Fruit fly (Drosophila melanogaster): ENCODE measurements around the gene Recs1.
A peak's percentile ranks its signal among the peaks of the same experiment; 100 is the strongest.

Gene Recs1

DNA sequence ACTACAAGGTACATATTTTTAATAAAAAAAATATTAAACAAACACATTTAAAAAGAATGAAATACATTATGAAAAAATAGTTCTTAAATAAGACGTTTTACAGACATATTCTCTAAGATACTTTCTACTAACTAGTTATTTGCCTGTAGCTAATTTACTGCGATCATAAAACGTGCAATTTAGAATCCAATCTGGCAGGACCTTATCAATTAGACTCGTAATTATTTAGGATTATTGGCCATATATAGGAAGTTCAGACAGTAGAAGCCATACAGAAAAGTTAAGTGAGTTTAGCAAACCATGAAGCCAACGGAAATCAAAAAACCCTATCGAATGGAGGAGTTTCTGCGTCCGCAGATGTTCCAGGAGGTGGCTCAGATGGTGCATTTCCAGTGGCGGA lies 44.5 kb downstream of the Recs1 start, which contains the start of gene Or88a:
Gene Or88a (plus strand): TSS at position 301 of the 400 bp plus-strand sequence.
- TF ChIP-seq CG32264 (GFP tag; optimal IDR thresholded peaks at IDR 0.05) (no peak), jim (GFP tag; optimal IDR thresholded peaks at IDR 0.05) (no peak), lola (GFP tag; optimal IDR thresholded peaks at IDR 0.05) (no peak), pan (optimal IDR thresholded peaks at IDR 0.05) (no peak), dmrt93B (GFP tag; optimal IDR thresholded peaks at IDR 0.05) (no peak), usp (GFP tag; optimal IDR thresholded peaks at IDR 0.05) (no peak), brk (GFP tag; optimal IDR thresholded peaks at IDR 0.05) (no peak), rgr (GFP tag; optimal IDR thresholded peaks at IDR 0.05) (no peak), br (GFP tag; optimal IDR thresholded peaks at IDR 0.05) (no peak), Sp1 (GFP tag; optimal IDR thresholded peaks at IDR 0.05) (no peak), Mio (GFP tag; optimal IDR thresholded peaks at IDR 0.05) (no peak), Abd-B (GFP tag; optimal IDR thresholded peaks at IDR 0.05) (no peak), CrebA (GFP tag; optimal IDR thresholded peaks at IDR 0.05; ENCODE audit: borderline replicate concordance) (no peak), Dfd (GFP tag; optimal IDR thresholded peaks at IDR 0.05) (no peak)

DNA sequence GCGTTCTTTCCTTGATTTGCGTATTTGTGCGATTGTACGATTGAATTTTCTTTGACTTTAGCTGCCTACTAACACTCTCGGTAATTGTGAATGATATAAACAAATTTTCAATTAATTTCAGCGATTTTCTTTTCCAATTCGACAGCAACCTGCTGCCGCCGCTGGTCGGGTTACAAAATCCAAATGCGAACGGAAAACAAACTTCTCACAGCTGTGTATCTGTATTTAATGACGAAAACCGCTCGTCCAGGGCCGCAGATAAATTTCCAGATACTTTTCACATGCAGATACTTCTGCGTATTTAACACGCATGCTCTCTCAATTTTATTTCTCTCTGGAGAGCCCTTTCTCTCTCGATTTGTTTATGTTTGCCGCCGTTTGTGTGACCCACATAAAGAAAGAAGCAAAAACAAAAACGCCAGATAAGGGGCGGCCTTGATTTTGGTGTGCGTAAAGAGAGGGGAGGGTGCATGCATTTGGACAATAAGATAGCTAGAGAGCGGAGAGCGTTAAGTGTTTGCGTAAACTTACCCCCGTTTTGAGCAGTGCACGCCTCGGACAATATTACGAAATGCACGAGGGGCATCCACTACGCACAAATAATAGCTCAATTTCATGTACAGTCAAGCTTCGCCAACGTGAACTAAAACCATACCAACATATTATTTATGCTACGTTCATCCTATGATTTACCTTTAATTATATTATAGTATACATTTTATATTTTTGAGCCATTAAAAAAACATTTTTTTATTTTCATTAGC lies 45.3 kb downstream of the Recs1 start, which contains the start of gene CG12402:
Gene CG12402 (minus strand): TSS at position 164 of the 764 bp plus-strand sequence.
- TF ChIP-seq usp (GFP tag; optimal IDR thresholded peaks at IDR 0.05) (no peak), CG9705 (GFP tag; optimal IDR thresholded peaks at IDR 0.05) (no peak), Hr78 (GFP tag; optimal IDR thresholded peaks at IDR 0.05) (no peak), OdsH (GFP tag; optimal IDR thresholded peaks at IDR 0.05) (no peak), dl (GFP tag; optimal IDR thresholded peaks at IDR 0.05; ENCODE audit: insufficient read depth in 1 of 2, partially characterized antibody in 2 of 2) (no peak), brk (GFP tag; optimal IDR thresholded peaks at IDR 0.05) (no peak), Dif (GFP tag; optimal IDR thresholded peaks at IDR 0.05; ENCODE audit: partially characterized antibody) (peak; percentile 34), sv (GFP tag; optimal IDR thresholded peaks at IDR 0.05) (peak; percentile 41), fru (GFP tag; optimal IDR thresholded peaks at IDR 0.05) (peak; percentile 19), Hnf4 (GFP tag; optimal IDR thresholded peaks at IDR 0.05) (no peak), foxo (GFP tag; optimal IDR thresholded peaks at IDR 0.05) (peak in 1 of 2 experiments; percentile 13)

DNA sequence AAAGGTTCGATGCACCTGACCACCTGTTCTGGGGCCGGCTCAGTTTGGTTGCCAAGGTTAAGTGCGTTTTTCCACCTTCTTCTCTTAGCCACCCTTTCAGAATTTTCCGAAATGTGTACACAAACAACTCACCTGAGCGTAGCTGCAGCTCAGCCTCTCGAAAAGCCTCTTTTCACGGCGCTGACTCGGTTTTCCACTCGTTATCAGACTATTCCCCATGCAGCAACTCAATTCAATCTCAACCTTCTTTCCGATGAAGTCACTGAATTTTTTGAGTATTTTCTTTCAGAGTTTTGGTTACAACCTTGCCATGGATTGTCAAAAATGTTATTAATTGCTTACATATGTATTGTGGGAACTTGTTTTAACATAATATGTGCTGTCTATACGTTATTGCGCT lies 46.0 kb downstream of the Recs1 start:
- TF ChIP-seq OdsH (GFP tag; optimal IDR thresholded peaks at IDR 0.05) = no peak
- no peak for TF ChIP-seq GATAd (GFP tag; optimal IDR thresholded peaks at IDR 0.05)
- no peak for TF ChIP-seq Dfd (GFP tag; optimal IDR thresholded peaks at IDR 0.05)
- no peak for TF ChIP-seq Hr83 (GFP tag; optimal IDR thresholded peaks at IDR 0.05; ENCODE audit: poor library complexity, severe bottlenecking)
- no peak for TF ChIP-seq usp (GFP tag; optimal IDR thresholded peaks at IDR 0.05)
- no peak for TF ChIP-seq Hr78 (GFP tag; optimal IDR thresholded peaks at IDR 0.05)
- TF ChIP-seq dmrt93B (GFP tag; optimal IDR thresholded peaks at IDR 0.05) = no peak
- TF ChIP-seq h (GFP tag; optimal IDR thresholded peaks at IDR 0.05) = no peak
- TF ChIP-seq Dif (GFP tag; optimal IDR thresholded peaks at IDR 0.05; ENCODE audit: partially characterized antibody) = no peak
- no peak for TF ChIP-seq jim (GFP tag; optimal IDR thresholded peaks at IDR 0.05)
- TF ChIP-seq N (GFP tag; optimal IDR thresholded peaks at IDR 0.05) = no peak
- no peak for TF ChIP-seq pan (optimal IDR thresholded peaks at IDR 0.05)

DNA sequence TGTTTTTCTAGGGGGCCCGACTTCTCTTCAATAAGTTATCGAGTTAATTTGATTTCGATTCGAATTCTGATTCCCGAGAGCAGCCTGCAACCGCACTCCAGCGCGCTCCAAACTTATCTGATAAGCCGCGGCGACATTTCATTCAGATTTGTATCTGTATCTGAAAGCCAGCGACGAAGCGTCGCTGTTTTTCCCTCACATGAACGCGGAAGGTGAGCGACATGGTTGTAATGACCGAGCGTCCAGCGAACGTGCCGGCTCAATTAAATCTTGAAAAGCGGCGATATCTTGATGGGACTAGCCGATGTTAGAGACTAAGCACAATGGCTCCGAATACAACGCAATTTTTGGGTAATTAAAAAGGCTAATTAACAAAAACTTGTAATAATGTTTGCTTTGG lies 50.6 kb downstream of the Recs1 start, which contains the start of gene PK1-R:
Gene PK1-R (minus strand): TSS at position 101 of the 400 bp plus-strand sequence.
- TF ChIP-seq Mio (GFP tag; optimal IDR thresholded peaks at IDR 0.05) (no peak), dsf (GFP tag; optimal IDR thresholded peaks at IDR 0.05; ENCODE audit: borderline replicate concordance) (no peak), Jra (GFP tag; optimal IDR thresholded peaks at IDR 0.05) (no peak), h (GFP tag; optimal IDR thresholded peaks at IDR 0.05) (no peak), Rel (GFP tag; optimal IDR thresholded peaks at IDR 0.05) (no peak), Rel (tag; optimal IDR thresholded peaks at IDR 0.05) (no peak), CG9705 (GFP tag; optimal IDR thresholded peaks at IDR 0.05) (no peak), sv (GFP tag; optimal IDR thresholded peaks at IDR 0.05) (no peak), GATAd (GFP tag; optimal IDR thresholded peaks at IDR 0.05) (no peak), Myc (optimal IDR thresholded peaks at IDR 0.05) (no peak), CG32264 (GFP tag; optimal IDR thresholded peaks at IDR 0.05) (no peak), jim (GFP tag; optimal IDR thresholded peaks at IDR 0.05) (no peak), Hnf4 (GFP tag; optimal IDR thresholded peaks at IDR 0.05) (no peak), lola (GFP tag; optimal IDR thresholded peaks at IDR 0.05) (no peak)

All from whole organism, wandering third instar larva.